Fruit fly (Drosophila melanogaster): Measurements from ENCODE around the gene rtet.

Gene rtet

DNA sequence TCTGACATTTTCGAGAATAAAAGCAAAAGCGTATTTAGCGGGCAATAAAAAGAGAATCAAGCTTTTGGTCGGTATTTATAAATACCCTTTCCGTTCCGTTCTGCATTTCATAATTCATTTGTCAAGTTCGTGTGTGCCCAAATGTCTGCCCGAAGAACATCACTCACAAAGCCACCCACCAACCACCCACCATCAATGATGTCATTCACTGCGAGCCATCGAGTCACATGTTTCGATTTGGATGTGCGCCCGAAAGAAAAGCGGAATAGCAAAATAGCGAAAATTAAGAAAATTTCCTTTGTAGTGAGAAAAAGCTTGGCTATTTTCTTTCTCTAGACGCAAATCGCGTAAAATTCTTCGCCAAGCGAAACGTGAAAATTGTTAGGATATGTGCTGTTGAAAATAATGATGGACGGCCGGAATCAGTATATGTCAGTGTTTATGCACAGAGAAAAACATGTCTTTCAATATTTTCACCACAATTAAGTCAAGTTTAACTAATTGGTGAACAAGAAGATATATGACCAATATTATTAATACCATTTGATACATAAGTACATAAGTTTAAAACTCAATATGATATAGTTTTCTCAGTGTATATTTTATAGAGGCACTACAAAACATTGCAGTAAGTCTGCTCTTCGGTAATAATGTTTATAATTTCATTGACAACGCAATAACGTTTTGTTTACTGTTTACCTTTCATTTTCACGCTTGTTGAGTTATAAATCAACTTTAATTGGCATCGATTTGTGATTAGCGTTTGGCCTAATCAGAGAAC is 43.0 kb downstream of the rtet start (continued):
- peak; percentile 53; the same call in 1 of the 2 replicates for TF ChIP-seq wdn (GFP tag; IDR thresholded peaks at IDR 0.05)
- TF ChIP-seq grau (tag; optimal IDR thresholded peaks at IDR 0.05): peak; percentile 76
- TF ChIP-seq CG10543 (GFP tag; optimal IDR thresholded peaks at IDR 0.05): peak; percentile 72
- TF ChIP-seq dpn (GFP tag; optimal IDR thresholded peaks at IDR 0.05): peak; percentile 33 to 51
- peak; percentile 8 for TF ChIP-seq CG14710 (tag; optimal IDR thresholded peaks at IDR 0.05)
- no peak for TF ChIP-seq Lpt (GFP tag; optimal IDR thresholded peaks at IDR 0.05)
- TF ChIP-seq Rfx (GFP tag; IDR thresholded peaks at IDR 0.05): peak; percentile 75
- TF ChIP-seq ab (GFP tag; optimal IDR thresholded peaks at IDR 0.05): no peak
- no peak for TF ChIP-seq eve (GFP tag; optimal IDR thresholded peaks at IDR 0.05)
- TF ChIP-seq CG6791 (GFP tag; IDR thresholded peaks at IDR 0.05; ENCODE audit: partially characterized antibody): no peak
- peak; percentile 58 for TF ChIP-seq Drgx (GFP tag; IDR thresholded peaks at IDR 0.05)
- no peak for TF ChIP-seq CG4707 (GFP tag; optimal IDR thresholded peaks at IDR 0.05)
- TF ChIP-seq Vsx1 (GFP tag; optimal IDR thresholded peaks at IDR 0.05): no peak
- no peak for TF ChIP-seq Trl (optimal IDR thresholded peaks at IDR 0.05)
- TF ChIP-seq Trl (GFP tag; optimal IDR thresholded peaks at IDR 0.05): no peak
- TF ChIP-seq wek (GFP tag; optimal IDR thresholded peaks at IDR 0.05): no peak
- peak; percentile 77 for TF ChIP-seq CG15269 (tag; optimal IDR thresholded peaks at IDR 0.05)
- TF ChIP-seq Lhr (GFP tag; optimal IDR thresholded peaks at IDR 0.05): no peak
- peak; percentile 59 for TF ChIP-seq CG12219 (GFP tag; optimal IDR thresholded peaks at IDR 0.05)
- peak; percentile 54 for TF ChIP-seq Chrac-16 (GFP tag; optimal IDR thresholded peaks at IDR 0.05)
- no peak for TF ChIP-seq NC2β (GFP tag; optimal IDR thresholded peaks at IDR 0.05)
- TF ChIP-seq Hmx (GFP tag; optimal IDR thresholded peaks at IDR 0.05): no peak
- peak; percentile 8 for TF ChIP-seq CG2116 (GFP tag; optimal IDR thresholded peaks at IDR 0.05)
- TF ChIP-seq CG10366 (GFP tag; IDR thresholded peaks at IDR 0.05): peak; percentile 61
- peak; percentile 12 for TF ChIP-seq nmo (GFP tag; optimal IDR thresholded peaks at IDR 0.05)
- no peak for TF ChIP-seq Mad (GFP tag; optimal IDR thresholded peaks at IDR 0.05)
- no peak for TF ChIP-seq unc-4 (GFP tag; IDR thresholded peaks at IDR 0.05; ENCODE audit: partially characterized antibody)
- no peak for TF ChIP-seq Dip2 (GFP tag; IDR thresholded peaks at IDR 0.05)
- TF ChIP-seq ro (GFP tag; IDR thresholded peaks at IDR 0.05): no peak
- no peak for TF ChIP-seq Dll (GFP tag; IDR thresholded peaks at IDR 0.05; ENCODE audit: partially characterized antibody)
- no peak for TF ChIP-seq usp (GFP tag; optimal IDR thresholded peaks at IDR 0.05)
- TF ChIP-seq CG15011 (GFP tag; optimal IDR thresholded peaks at IDR 0.05): no peak
- TF ChIP-seq stwl (tag; optimal IDR thresholded peaks at IDR 0.05): no peak
- TF ChIP-seq p53 (GFP tag; optimal IDR thresholded peaks at IDR 0.05): no peak
- no peak for TF ChIP-seq CG1832 (GFP tag; optimal IDR thresholded peaks at IDR 0.05)
- peak; percentile 34 for TF ChIP-seq Hr3 (GFP tag; optimal IDR thresholded peaks at IDR 0.05)
- no peak for TF ChIP-seq dm (GFP tag; optimal IDR thresholded peaks at IDR 0.05)
- TF ChIP-seq CG32532 (GFP tag; IDR thresholded peaks at IDR 0.05): peak; percentile 83
- TF ChIP-seq CG14965 (GFP tag; optimal IDR thresholded peaks at IDR 0.05; ENCODE audit: borderline replicate concordance): no peak
- TF ChIP-seq trem (tag; optimal IDR thresholded peaks at IDR 0.05): no peak
- peak; percentile 23 for TF ChIP-seq Max (GFP tag; optimal IDR thresholded peaks at IDR 0.05)
- no peak for TF ChIP-seq mirr (GFP tag; optimal IDR thresholded peaks at IDR 0.05)
- TF ChIP-seq sqz (GFP tag; optimal IDR thresholded peaks at IDR 0.05): no peak
- peak; percentile 91 for TF ChIP-seq sr (GFP tag; IDR thresholded peaks at IDR 0.05)
- TF ChIP-seq psq (GFP tag; optimal IDR thresholded peaks at IDR 0.05): no peak
- no peak for TF ChIP-seq schlank (tag; optimal IDR thresholded peaks at IDR 0.05)
- TF ChIP-seq CG11456 (GFP tag; IDR thresholded peaks at IDR 0.05): no peak
- no peak for TF ChIP-seq Dp (GFP tag; optimal IDR thresholded peaks at IDR 0.05)
- TF ChIP-seq GATAe (GFP tag; conservative IDR thresholded peaks at IDR 0.05): no peak
- peak; percentile 38 for TF ChIP-seq Blimp-1 (GFP tag; optimal IDR thresholded peaks at IDR 0.05)
